Fruit fly (Drosophila melanogaster) whole organism, pupa: ENCODE measurements around the gene elg1.

Experiments
- CG10348 ChIP-seq: fragments of 200-800 bp; sonication (Bioruptor generic); IDR thresholded peaks from 2 replicates; pipeline ENCODE4 v1.3.6; 2022; ENCODE audit warnings: missing biosample characterization, missing genetic modification characterization
- CG12605 ChIP-seq: fragments of 200-800 bp; sonication (Bioruptor generic); IDR thresholded peaks from 2 replicates; pipeline ENCODE4 v1.3.6; 2022; ENCODE audit warnings: missing biosample characterization, missing genetic modification characterization
- CG15710 ChIP-seq: fragments of 200-800 bp; sonication (Bioruptor generic); optimal IDR thresholded peaks from 2 replicates; lab custom pipeline; 2018; ENCODE audit warnings: missing biosample characterization, mild to moderate bottlenecking, missing genetic modification characterization, moderate library complexity
- CG34367 ChIP-seq: fragments of 200-800 bp; sonication (Bioruptor generic); optimal IDR thresholded peaks from 2 replicates; lab custom pipeline; 2018; ENCODE audit warnings: missing biosample characterization, mild to moderate bottlenecking, missing genetic modification characterization
- CG4496 ChIP-seq: fragments of 200-800 bp; sonication (Bioruptor generic); IDR thresholded peaks from 3 replicates; pipeline ENCODE4 v1.3.6; 2022; ENCODE audit warnings: missing biosample characterization, missing genetic modification characterization
- CG8159 ChIP-seq: fragments of 200-800 bp; sonication (Bioruptor generic); optimal IDR thresholded peaks from 3 replicates; lab custom pipeline; 2018; ENCODE audit warnings: missing biosample characterization, mild to moderate bottlenecking, missing genetic modification characterization, moderate library complexity
- CG9948 ChIP-seq: fragments of 200-800 bp; sonication (Bioruptor generic); optimal IDR thresholded peaks from 2 replicates; lab custom pipeline; 2018; ENCODE audit warnings: missing biosample characterization, mild to moderate bottlenecking, missing genetic modification characterization, moderate library complexity
- EcR ChIP-seq: fragments of 200-800 bp; sonication (Bioruptor generic); optimal IDR thresholded peaks from 3 replicates; lab custom pipeline; 2019; ENCODE audit warnings: missing biosample characterization, missing genetic modification characterization, mild to moderate bottlenecking, moderate library complexity, missing genetic modification reagents
- Pif1B ChIP-seq: fragments of 200-800 bp; sonication (Bioruptor generic); optimal IDR thresholded peaks from 3 replicates; lab custom pipeline; 2016; ENCODE audit warnings: missing biosample characterization, missing genetic modification characterization

DNA sequence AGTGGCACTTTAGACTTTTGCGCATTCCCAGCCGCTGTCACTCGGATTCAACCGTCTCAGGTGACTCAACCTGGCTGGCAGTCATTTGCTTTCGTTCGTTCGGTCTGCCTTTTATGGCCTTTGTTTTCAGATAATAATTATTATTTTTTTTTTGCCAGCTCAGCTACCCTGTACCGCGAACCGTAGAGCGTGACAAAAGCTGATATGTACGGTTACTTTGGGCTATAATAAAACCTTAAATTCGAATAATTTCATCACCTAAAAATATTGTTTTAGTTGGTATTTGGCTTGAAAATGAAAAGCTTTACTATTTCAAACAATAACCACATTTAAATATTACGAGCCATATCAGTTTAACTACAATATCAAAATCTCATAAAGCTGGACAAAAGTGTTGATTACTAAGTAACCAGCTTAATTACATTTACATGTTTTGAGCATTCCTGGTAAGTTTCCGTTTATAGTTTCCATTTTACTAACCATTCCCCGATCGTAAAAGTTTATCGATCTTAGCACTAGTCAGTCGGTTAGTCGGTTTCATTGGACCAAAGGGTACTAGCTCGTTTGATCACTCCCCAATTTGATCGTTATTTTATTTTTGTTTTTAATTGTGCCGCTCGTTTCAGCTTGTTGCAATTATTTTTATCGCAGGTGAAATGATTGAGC, 19.2 kb downstream of the elg1 start:
- TF ChIP-seq EcR (GFP tag; lab: Kevin White, UChicago) (no peak), CG12605 (GFP tag; lab: Robert Waterston, UW) (no peak), CG9948 (no peak), CG34367 (no peak), Pif1B (GFP tag; lab: Kevin White, UChicago) (no peak), CG4496 (GFP tag; lab: Robert Waterston, UW) (no peak), CG15710 (tag; lab: Kevin White, UChicago) (no peak), CG8159 (tag; lab: Kevin White, UChicago) (no peak), CG10348 (GFP tag; lab: Robert Waterston, UW) (no peak)
